Fruit fly (Drosophila melanogaster): Measurements from ENCODE around the gene Atac1.

Gene Atac1

dm6 chr2L:6922091-6922753 lies 37.9 kb downstream of the Atac1 start (continued):
- TF ChIP-seq CG10267 (tag; optimal IDR thresholded peaks at IDR 0.05): peak; percentile 69
- TF ChIP-seq pfk (GFP tag; optimal IDR thresholded peaks at IDR 0.05): no peak
- TF ChIP-seq CG33557 (GFP tag; optimal IDR thresholded peaks at IDR 0.05): no peak
- no peak; the same call in 1 of the 2 replicates for TF ChIP-seq gsb (GFP tag; IDR thresholded peaks at IDR 0.05)
- TF ChIP-seq CG17186 (GFP tag; optimal IDR thresholded peaks at IDR 0.05): no peak
- TF ChIP-seq CG15696 (tag; optimal IDR thresholded peaks at IDR 0.05): peak; percentile 38
- no peak for TF ChIP-seq CG10321 (GFP tag; IDR thresholded peaks at IDR 0.05)
- no peak for TF ChIP-seq Blimp-1 (GFP tag; optimal IDR thresholded peaks at IDR 0.05)
- no peak for TF ChIP-seq CG11093 (GFP tag; IDR thresholded peaks at IDR 0.05)
- TF ChIP-seq sens (GFP tag): peak; percentile 96
- TF ChIP-seq E2f2 (GFP tag; IDR thresholded peaks at IDR 0.05): peak; percentile 48
- TF ChIP-seq hth (optimal IDR thresholded peaks at IDR 0.05): no peak
- peak; percentile 33 for TF ChIP-seq CG18476 (GFP tag; optimal IDR thresholded peaks at IDR 0.05)
- peak; percentile 58 for TF ChIP-seq CG8290 (GFP tag; optimal IDR thresholded peaks at IDR 0.05)
- no peak for TF ChIP-seq CG8290 (tag; optimal IDR thresholded peaks at IDR 0.05)
- peak; percentile 75 for TF ChIP-seq CG1529 (GFP tag; optimal IDR thresholded peaks at IDR 0.05)
- TF ChIP-seq Tbp (GFP tag; optimal IDR thresholded peaks at IDR 0.05): no peak
- peak; percentile 59 for TF ChIP-seq CG15601 (tag; optimal IDR thresholded peaks at IDR 0.05)
- peak in 1 of 2 experiments; percentile 3 for TF ChIP-seq Hr51 (GFP tag; optimal IDR thresholded peaks at IDR 0.05)
- peak; percentile 8 for TF ChIP-seq cato (GFP tag; optimal IDR thresholded peaks at IDR 0.05; ENCODE audit: borderline replicate concordance)
- no peak for TF ChIP-seq zen2 (GFP tag; IDR thresholded peaks at IDR 0.05; ENCODE audit: partially characterized antibody)
- no peak for TF ChIP-seq esg (GFP tag; conservative IDR thresholded peaks at IDR 0.05)
- TF ChIP-seq Poxn (GFP tag; IDR thresholded peaks at IDR 0.05): no peak
- TF ChIP-seq Hr3 (GFP tag; optimal IDR thresholded peaks at IDR 0.05): peak; percentile 35
- TF ChIP-seq CG2712 (tag; optimal IDR thresholded peaks at IDR 0.05): peak; percentile 78
- peak; percentile 18 for TF ChIP-seq psq (GFP tag; optimal IDR thresholded peaks at IDR 0.05)
- no peak for TF ChIP-seq scrt (GFP tag; optimal IDR thresholded peaks at IDR 0.05)
- no peak for TF ChIP-seq eyg (GFP tag; optimal IDR thresholded peaks at IDR 0.05)
- no peak; the same call in 1 of the 2 replicates for TF ChIP-seq wdn (GFP tag; IDR thresholded peaks at IDR 0.05)
- TF ChIP-seq Ada2b (GFP tag; IDR thresholded peaks at IDR 0.05): no peak
- TF ChIP-seq CG8478 (optimal IDR thresholded peaks at IDR 0.05): no peak
- TF ChIP-seq Drgx (GFP tag; IDR thresholded peaks at IDR 0.05): no peak; the same call in 1 of the 2 replicates
- no peak for TF ChIP-seq CG30020 (tag; optimal IDR thresholded peaks at IDR 0.05)
- TF ChIP-seq Sox100B (GFP tag; optimal IDR thresholded peaks at IDR 0.05): peak; percentile 41
- no peak for TF ChIP-seq BtbVII (GFP tag; optimal IDR thresholded peaks at IDR 0.05)
- TF ChIP-seq D19A (tag; optimal IDR thresholded peaks at IDR 0.05): peak; percentile 66
- no peak for TF ChIP-seq CG34376 (GFP tag; optimal IDR thresholded peaks at IDR 0.05)
- peak; percentile 74; the same call in 1 of the 2 replicates for TF ChIP-seq sob (GFP tag; IDR thresholded peaks at IDR 0.05)
- no peak for TF ChIP-seq da (GFP tag; optimal IDR thresholded peaks at IDR 0.05)
- TF ChIP-seq CG6854 (GFP tag; optimal IDR thresholded peaks at IDR 0.05): no peak
- peak; percentile 55 for TF ChIP-seq CG5245 (GFP tag; optimal IDR thresholded peaks at IDR 0.05)
- TF ChIP-seq CG14860 (GFP tag; IDR thresholded peaks at IDR 0.05; ENCODE audit: partially characterized antibody): no peak
- TF ChIP-seq CG2120 (GFP tag; optimal IDR thresholded peaks at IDR 0.05): peak; percentile 70
- peak; percentile 65 for TF ChIP-seq CG13424 (tag; optimal IDR thresholded peaks at IDR 0.05)
- no peak for TF ChIP-seq Dek (tag; optimal IDR thresholded peaks at IDR 0.05)
- no peak; the same call in 1 of the 2 replicates for TF ChIP-seq ssp (GFP tag; IDR thresholded peaks at IDR 0.05)
- TF ChIP-seq Usf (GFP tag; optimal IDR thresholded peaks at IDR 0.05): peak; percentile 8
- no peak for TF ChIP-seq usp (GFP tag; optimal IDR thresholded peaks at IDR 0.05)
- TF ChIP-seq stc (GFP tag; IDR thresholded peaks at IDR 0.05): peak; percentile 72; the same call in 1 of the 2 replicates
- TF ChIP-seq chm (GFP tag; IDR thresholded peaks at IDR 0.05): no peak
- peak; percentile 3 for TF ChIP-seq CG18764 (GFP tag; optimal IDR thresholded peaks at IDR 0.05)
